Worm (Caenorhabditis elegans): Measurements from ENCODE around the gene F54C8.1.
"Not testable (repeated sequence)": the region's sequence is repeated elsewhere in the genome, so short reads cannot be mapped to it uniquely, and the experiment has no call there.

The F54C8.1 gene

DNA sequence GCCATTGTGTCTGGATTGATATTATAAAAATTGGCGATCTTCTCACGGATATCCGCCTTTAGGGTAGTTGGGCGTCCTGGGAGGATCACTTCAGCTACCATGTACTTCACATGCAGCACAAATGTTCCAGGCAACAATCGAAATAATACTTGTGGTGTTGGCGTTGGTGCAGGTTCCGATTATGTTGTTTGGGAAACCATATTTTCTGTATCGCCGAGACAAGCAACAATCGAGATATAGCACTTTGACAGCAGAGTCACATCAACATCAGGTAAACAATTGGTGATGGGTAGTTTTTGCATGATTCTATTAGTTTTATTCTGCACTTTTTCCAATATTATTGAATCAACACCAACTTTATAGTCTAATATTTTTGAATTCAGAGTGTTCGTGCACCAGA is 26.2 kb upstream of the F54C8.1 start, which contains the start of gene T26G10.3:
TSS of gene T26G10.3 (minus strand) at position 101 of the 400 bp plus-strand sequence.
- no peak for TF ChIP-seq hnd-1 (tag; optimal IDR thresholded peaks at IDR 0.05)
- TF ChIP-seq flt-1 (GFP tag; IDR thresholded peaks at IDR 0.05): no peak
- TF ChIP-seq pes-1 (GFP tag; IDR thresholded peaks at IDR 0.05): no peak
- no peak for TF ChIP-seq F13C5.2 (tag; optimal IDR thresholded peaks at IDR 0.05)
- TF ChIP-seq tra-4 (tag; optimal IDR thresholded peaks at IDR 0.05): no peak
- no peak for TF ChIP-seq hmg-4 (GFP tag; optimal IDR thresholded peaks at IDR 0.05)
- TF ChIP-seq hmbx-1 (tag; optimal IDR thresholded peaks at IDR 0.05): no peak
- TF ChIP-seq ceh-13 (GFP tag; optimal IDR thresholded peaks at IDR 0.05): no peak
- no peak for TF ChIP-seq sea-1 (GFP tag; conservative IDR thresholded peaks at IDR 0.05)
- TF ChIP-seq B0310.2 (tag; optimal IDR thresholded peaks at IDR 0.05): no peak
- no peak for TF ChIP-seq ceh-36 (tag; optimal IDR thresholded peaks at IDR 0.05)
- TF ChIP-seq ama-1 (optimal IDR thresholded peaks at IDR 0.05): no peak
- no peak for TF ChIP-seq scrt-1 (GFP tag; IDR thresholded peaks at IDR 0.05)
- TF ChIP-seq tbx-37 (GFP tag; conservative IDR thresholded peaks at IDR 0.05): no peak
- TF ChIP-seq ets-7 (tag; optimal IDR thresholded peaks at IDR 0.05): no peak
- no peak for TF ChIP-seq aly-1 (tag; optimal IDR thresholded peaks at IDR 0.05)

DNA sequence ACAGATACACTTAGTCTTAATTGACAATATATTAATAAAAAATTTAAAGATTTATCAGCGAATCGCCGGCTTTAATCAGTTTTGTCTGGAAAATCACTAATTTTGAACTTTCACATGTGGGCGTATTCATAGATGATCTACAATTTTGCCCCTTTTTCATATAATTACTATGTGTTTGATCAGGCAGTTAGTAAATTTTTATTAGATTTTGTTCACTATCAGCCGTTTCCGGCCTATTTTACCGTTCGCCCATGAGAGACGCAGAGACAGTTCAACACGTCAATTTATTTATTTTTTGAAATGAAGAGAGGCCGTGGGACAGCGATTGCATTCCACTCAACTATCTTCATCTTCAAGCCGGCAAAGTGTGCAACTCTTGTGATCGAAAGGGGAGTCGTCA is 19.3 kb upstream of the F54C8.1 start, which contains the start of gene T26G10.4:
TSS of gene T26G10.4 (plus strand) at position 301 of the 400 bp plus-strand sequence.
- not testable (repeated sequence) for TF ChIP-seq tbx-11, pes-1, flt-1 (GFP tag; IDR thresholded peaks at IDR 0.05)

DNA sequence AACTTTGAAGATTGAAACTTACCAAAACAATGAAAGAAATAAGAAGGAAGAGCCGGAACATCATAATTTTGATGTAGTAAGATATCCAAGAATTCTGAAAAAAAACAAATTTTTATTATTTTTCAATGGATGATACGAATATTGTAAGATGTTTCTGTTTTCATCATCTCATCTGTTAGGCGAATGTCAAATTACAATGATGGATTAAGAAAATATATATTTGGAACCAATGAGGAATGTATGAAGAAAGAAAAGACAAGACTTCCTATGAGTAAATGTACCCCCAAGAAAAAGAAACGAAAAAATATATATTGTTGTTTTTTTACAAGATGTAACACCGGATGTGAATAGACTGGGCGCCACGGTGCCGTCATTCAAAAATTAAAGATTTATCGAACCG is 13.2 kb upstream of the F54C8.1 start, which contains the start of gene T26G10.5:
TSS of gene T26G10.5 (minus strand) at position 101 of the 400 bp plus-strand sequence.
- TF ChIP-seq tbx-37 (GFP tag; conservative IDR thresholded peaks at IDR 0.05): no peak
- TF ChIP-seq hnd-1 (tag; optimal IDR thresholded peaks at IDR 0.05): no peak
- no peak for TF ChIP-seq F13C5.2 (tag; optimal IDR thresholded peaks at IDR 0.05)
- TF ChIP-seq tbx-11 (GFP tag; IDR thresholded peaks at IDR 0.05): no peak
- no peak for TF ChIP-seq B0310.2 (tag; optimal IDR thresholded peaks at IDR 0.05)
- TF ChIP-seq ceh-13 (GFP tag; optimal IDR thresholded peaks at IDR 0.05): no peak
- no peak for TF ChIP-seq hmbx-1 (tag; optimal IDR thresholded peaks at IDR 0.05)
- TF ChIP-seq ceh-36 (tag; optimal IDR thresholded peaks at IDR 0.05): no peak
- no peak for TF ChIP-seq aly-1 (tag; optimal IDR thresholded peaks at IDR 0.05)
- TF ChIP-seq flt-1 (GFP tag; IDR thresholded peaks at IDR 0.05): no peak
- TF ChIP-seq sea-1 (GFP tag; conservative IDR thresholded peaks at IDR 0.05): no peak
- no peak for TF ChIP-seq ets-7 (tag; optimal IDR thresholded peaks at IDR 0.05)

DNA sequence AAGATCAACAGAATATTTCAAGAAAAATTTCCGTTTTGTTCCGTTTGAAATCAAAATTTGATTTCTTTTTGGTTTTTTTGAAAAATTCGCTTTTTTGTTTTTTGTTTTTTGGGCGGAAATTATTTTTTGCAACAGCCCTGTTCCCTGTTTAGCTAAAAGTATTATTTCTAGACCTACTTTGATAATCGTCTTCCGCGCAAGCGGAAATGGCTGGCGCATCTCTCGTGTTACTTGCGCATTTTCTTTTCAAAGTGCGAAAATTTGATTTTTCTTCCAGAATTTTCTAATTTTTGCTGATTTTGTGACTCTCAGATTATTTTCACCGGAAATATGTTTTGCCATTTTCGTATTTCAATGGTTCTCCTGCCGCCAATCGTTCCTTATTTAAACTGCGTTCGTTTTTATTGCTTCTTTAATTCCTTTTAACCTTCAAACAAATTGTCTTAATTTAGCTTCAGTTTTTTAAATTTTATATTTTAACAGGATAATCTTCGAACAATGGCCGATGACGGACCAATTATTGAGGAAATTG is 5.9 kb upstream of the F54C8.1 start, which contains the start of gene cpar-1:
TSS of gene cpar-1 (plus strand) at position 482 of the 532 bp plus-strand sequence.
- TF ChIP-seq sea-1 (GFP tag; conservative IDR thresholded peaks at IDR 0.05): no peak

DNA sequence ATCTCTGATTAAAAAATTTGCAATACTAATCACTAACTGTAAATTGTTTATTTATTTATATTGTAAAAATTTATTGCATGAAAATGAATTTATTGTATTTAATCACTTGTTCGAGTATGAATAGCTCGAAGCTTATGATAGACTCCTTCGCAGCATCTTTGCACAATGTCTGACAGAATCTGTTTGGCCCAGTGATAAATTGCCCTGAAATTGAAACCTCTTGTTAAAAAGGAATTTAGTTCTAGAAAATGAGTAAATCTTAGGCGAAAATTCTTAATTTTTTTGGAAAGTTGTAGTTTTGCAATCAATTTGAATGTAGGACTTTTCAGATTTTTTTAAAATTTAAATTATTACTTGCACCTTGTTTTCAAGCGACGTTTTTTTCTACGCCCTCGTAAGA is 4.5 kb upstream of the F54C8.1 start:
- no peak for TF ChIP-seq flt-1 (GFP tag; IDR thresholded peaks at IDR 0.05)
- no peak for TF ChIP-seq aly-1 (tag; optimal IDR thresholded peaks at IDR 0.05)
- no peak for TF ChIP-seq B0310.2 (tag; optimal IDR thresholded peaks at IDR 0.05)
- TF ChIP-seq scrt-1 (GFP tag; IDR thresholded peaks at IDR 0.05): no peak
- no peak for TF ChIP-seq ama-1 (optimal IDR thresholded peaks at IDR 0.05)
- no peak for TF ChIP-seq ets-7 (tag; optimal IDR thresholded peaks at IDR 0.05)
- TF ChIP-seq hnd-1 (tag; optimal IDR thresholded peaks at IDR 0.05): no peak
- no peak for TF ChIP-seq F13C5.2 (tag; optimal IDR thresholded peaks at IDR 0.05)
- TF ChIP-seq hmbx-1 (tag; optimal IDR thresholded peaks at IDR 0.05): no peak
- no peak for TF ChIP-seq ceh-36 (tag; optimal IDR thresholded peaks at IDR 0.05)
- no peak for TF ChIP-seq tra-4 (tag; optimal IDR thresholded peaks at IDR 0.05)
- no peak for TF ChIP-seq sea-1 (GFP tag; conservative IDR thresholded peaks at IDR 0.05)
- TF ChIP-seq pes-1 (GFP tag; IDR thresholded peaks at IDR 0.05): no peak

DNA sequence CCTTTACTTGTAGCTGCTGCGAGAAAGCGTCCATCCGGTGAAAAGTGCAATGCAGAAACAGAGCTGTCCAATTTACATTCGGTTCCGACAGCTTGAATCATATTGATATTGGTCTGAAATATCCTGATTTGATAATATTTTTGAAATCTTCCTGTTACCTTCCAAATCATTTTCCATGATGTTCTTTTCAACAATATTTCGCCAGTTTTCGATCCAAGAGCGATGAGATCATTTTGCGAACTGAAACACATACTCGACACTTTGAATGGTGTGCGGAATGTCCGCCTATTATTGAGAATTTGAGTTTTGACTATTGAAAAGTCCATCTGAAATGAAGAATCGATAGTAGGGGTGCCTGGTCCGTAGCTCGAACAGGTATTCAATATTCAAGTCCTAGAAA is 1.6 kb downstream of the F54C8.1 start, which contains the start of gene emb-30:
TSS of gene emb-30 (minus strand) at position 328 of the 400 bp plus-strand sequence.
- TF ChIP-seq F13C5.2 (tag; optimal IDR thresholded peaks at IDR 0.05) (no peak), tbx-11 (GFP tag; IDR thresholded peaks at IDR 0.05) (no peak), ama-1 (optimal IDR thresholded peaks at IDR 0.05) (no peak), B0310.2 (tag; optimal IDR thresholded peaks at IDR 0.05) (no peak), aly-1 (tag; optimal IDR thresholded peaks at IDR 0.05) (no peak), sea-1 (GFP tag; conservative IDR thresholded peaks at IDR 0.05) (no peak), hnd-1 (tag; optimal IDR thresholded peaks at IDR 0.05) (no peak), tra-4 (tag; optimal IDR thresholded peaks at IDR 0.05) (no peak), hmg-4 (GFP tag; optimal IDR thresholded peaks at IDR 0.05) (no peak), scrt-1 (GFP tag; IDR thresholded peaks at IDR 0.05) (no peak), ceh-36 (tag; optimal IDR thresholded peaks at IDR 0.05) (no peak), pes-1 (GFP tag; IDR thresholded peaks at IDR 0.05) (no peak), hmbx-1 (tag; optimal IDR thresholded peaks at IDR 0.05) (no peak), ceh-13 (GFP tag; optimal IDR thresholded peaks at IDR 0.05) (no peak), tbx-37 (GFP tag; conservative IDR thresholded peaks at IDR 0.05) (no peak), flt-1 (GFP tag; IDR thresholded peaks at IDR 0.05) (no peak), ets-7 (tag; optimal IDR thresholded peaks at IDR 0.05) (no peak)

DNA sequence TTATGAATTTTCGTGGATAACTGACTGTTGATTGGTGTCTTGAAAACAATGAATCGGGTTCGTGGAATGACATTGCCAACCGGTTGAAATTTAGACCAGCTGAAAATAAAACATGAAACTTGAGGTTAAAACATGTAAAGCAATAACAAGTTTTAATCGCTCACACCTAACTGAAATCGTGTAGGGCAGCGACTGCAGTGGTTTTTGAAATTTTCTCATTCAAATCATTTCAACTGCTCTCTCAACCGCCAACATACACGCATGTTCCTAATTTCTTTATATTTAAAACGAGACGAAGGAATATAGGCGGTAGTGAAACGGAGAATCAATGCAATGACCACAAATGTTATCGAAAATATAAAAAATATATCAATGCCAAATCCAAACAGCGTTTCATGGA is 3.3 kb downstream of the F54C8.1 start:
- TF ChIP-seq pes-1 (GFP tag; IDR thresholded peaks at IDR 0.05) (no peak), ceh-13 (GFP tag; optimal IDR thresholded peaks at IDR 0.05) (no peak), ets-7 (tag; optimal IDR thresholded peaks at IDR 0.05) (no peak), ama-1 (optimal IDR thresholded peaks at IDR 0.05) (no peak), flt-1 (GFP tag; IDR thresholded peaks at IDR 0.05) (no peak), F13C5.2 (tag; optimal IDR thresholded peaks at IDR 0.05) (no peak), ceh-36 (tag; optimal IDR thresholded peaks at IDR 0.05) (no peak), tbx-11 (GFP tag; IDR thresholded peaks at IDR 0.05) (no peak), hnd-1 (tag; optimal IDR thresholded peaks at IDR 0.05) (no peak), sea-1 (GFP tag; conservative IDR thresholded peaks at IDR 0.05) (no peak), tra-4 (tag; optimal IDR thresholded peaks at IDR 0.05) (no peak), tbx-37 (GFP tag; conservative IDR thresholded peaks at IDR 0.05) (no peak), aly-1 (tag; optimal IDR thresholded peaks at IDR 0.05) (no peak), scrt-1 (GFP tag; IDR thresholded peaks at IDR 0.05) (no peak), hmg-4 (GFP tag; optimal IDR thresholded peaks at IDR 0.05) (no peak), hmbx-1 (tag; optimal IDR thresholded peaks at IDR 0.05) (no peak), B0310.2 (tag; optimal IDR thresholded peaks at IDR 0.05) (no peak)

Measured in whole organism, early embryonic.